Worm (Caenorhabditis elegans): ENCODE results near the gene npr-21.

Gene npr-21

ce11 chrX:17170401-17170800, 12.6 kb upstream of the npr-21 start:
- TF ChIP-seq elt-1 (tag; optimal IDR thresholded peaks at IDR 0.05) (no peak), aly-2 (tag; optimal IDR thresholded peaks at IDR 0.05) (no peak), nhr-43 (tag; optimal IDR thresholded peaks at IDR 0.05; ENCODE audit: poor library complexity, severe bottlenecking) (no peak), lin-15B (tag; optimal IDR thresholded peaks at IDR 0.05) (no peak), R02D3.7 (tag; optimal IDR thresholded peaks at IDR 0.05) (no peak), pha-4 (tag; optimal IDR thresholded peaks at IDR 0.05) (no peak), nhr-77 (tag; optimal IDR thresholded peaks at IDR 0.05) (no peak), nfya-1 (tag; optimal IDR thresholded peaks at IDR 0.05; ENCODE audit: insufficient read depth) (no peak)

- TF ChIP-seq nhr-43 (tag; optimal IDR thresholded peaks at IDR 0.05; ENCODE audit: poor library complexity, severe bottlenecking) = no peak
- no peak for TF ChIP-seq nhr-237 (tag; optimal IDR thresholded peaks at IDR 0.05)
- no peak for TF ChIP-seq lin-39 (tag; optimal IDR thresholded peaks at IDR 0.05)
- no peak for TF ChIP-seq nhr-12 (tag; optimal IDR thresholded peaks at IDR 0.05)
- no peak for TF ChIP-seq ama-1 (optimal IDR thresholded peaks at IDR 0.05)
- no peak for TF ChIP-seq hmg-11 (tag; optimal IDR thresholded peaks at IDR 0.05)
- no peak for TF ChIP-seq ztf-4 (tag; optimal IDR thresholded peaks at IDR 0.05)
- TF ChIP-seq nhr-23 (tag; optimal IDR thresholded peaks at IDR 0.05) = no peak
- TF ChIP-seq unc-62 (GFP tag; optimal IDR thresholded peaks at IDR 0.05) = no peak
- TF ChIP-seq fkh-2 (tag; optimal IDR thresholded peaks at IDR 0.05) = no peak
- TF ChIP-seq ceh-16 (tag; optimal IDR thresholded peaks at IDR 0.05) = no peak
- no peak for TF ChIP-seq lsy-12 (tag; optimal IDR thresholded peaks at IDR 0.05)
- no peak for TF ChIP-seq ztf-11 (tag; optimal IDR thresholded peaks at IDR 0.05)
- no peak for TF ChIP-seq jun-1 (tag; optimal IDR thresholded peaks at IDR 0.05)
- TF ChIP-seq elt-2 (tag; optimal IDR thresholded peaks at IDR 0.05) = no peak
- TF ChIP-seq nhr-11 (tag; optimal IDR thresholded peaks at IDR 0.05) = no peak
- TF ChIP-seq zag-1 (tag; optimal IDR thresholded peaks at IDR 0.05) = no peak
- TF ChIP-seq pha-4 (tag; optimal IDR thresholded peaks at IDR 0.05) = no peak
- no peak for TF ChIP-seq elt-1 (tag; optimal IDR thresholded peaks at IDR 0.05)
Observed at ce11 chrX:17168086-17168485, 10.3 kb upstream of the npr-21 start.

- no peak for TF ChIP-seq fos-1 (tag; optimal IDR thresholded peaks at IDR 0.05)
- no peak for TF ChIP-seq elt-3 (tag; optimal IDR thresholded peaks at IDR 0.05)
- no peak for TF ChIP-seq R02D3.7 (tag; optimal IDR thresholded peaks at IDR 0.05)
- no peak for TF ChIP-seq jun-1 (tag; optimal IDR thresholded peaks at IDR 0.05)
- TF ChIP-seq sea-2 (GFP tag; optimal IDR thresholded peaks at IDR 0.05) = no peak
- no peak for TF ChIP-seq zag-1 (tag; optimal IDR thresholded peaks at IDR 0.05)
- TF ChIP-seq aly-2 (tag; optimal IDR thresholded peaks at IDR 0.05) = no peak
- TF ChIP-seq nhr-76 (tag; optimal IDR thresholded peaks at IDR 0.05) = no peak
- no peak for TF ChIP-seq eor-1 (tag; optimal IDR thresholded peaks at IDR 0.05)
- no peak for TF ChIP-seq nhr-43 (tag; optimal IDR thresholded peaks at IDR 0.05; ENCODE audit: poor library complexity, severe bottlenecking)
- TF ChIP-seq nhr-28 (tag; optimal IDR thresholded peaks at IDR 0.05) = no peak
- TF ChIP-seq lsy-12 (tag; optimal IDR thresholded peaks at IDR 0.05) = no peak
Observed at ce11 chrX:17157089-17157488, 679 bp downstream of the npr-21 start.

- TF ChIP-seq aly-2 (tag; optimal IDR thresholded peaks at IDR 0.05) (no peak), fos-1 (tag; optimal IDR thresholded peaks at IDR 0.05) (no peak), jun-1 (tag; optimal IDR thresholded peaks at IDR 0.05) (no peak), pqm-1 (tag; optimal IDR thresholded peaks at IDR 0.05) (peak; percentile 58), pha-4 (tag; optimal IDR thresholded peaks at IDR 0.05) (peak; percentile 91), hmg-11 (tag; optimal IDR thresholded peaks at IDR 0.05) (peak; percentile 84), nhr-237 (tag; optimal IDR thresholded peaks at IDR 0.05) (no peak), sea-2 (GFP tag; optimal IDR thresholded peaks at IDR 0.05) (peak; percentile 67), daf-12 (tag; optimal IDR thresholded peaks at IDR 0.05) (no peak), unc-39 (tag; optimal IDR thresholded peaks at IDR 0.05) (no peak), ceh-9 (tag; optimal IDR thresholded peaks at IDR 0.05) (no peak), nhr-11 (tag; optimal IDR thresholded peaks at IDR 0.05) (no peak), nhr-25 (tag; optimal IDR thresholded peaks at IDR 0.05) (peak; percentile 62), tbx-2 (tag; optimal IDR thresholded peaks at IDR 0.05) (peak; percentile 54), skn-1 (tag; optimal IDR thresholded peaks at IDR 0.05) (no peak), fkh-10 (GFP tag; optimal IDR thresholded peaks at IDR 0.05) (no peak), nhr-67 (tag; optimal IDR thresholded peaks at IDR 0.05) (no peak), ZK546.5 (tag; optimal IDR thresholded peaks at IDR 0.05) (no peak), nhr-77 (tag; optimal IDR thresholded peaks at IDR 0.05) (no peak), nhr-12 (tag; optimal IDR thresholded peaks at IDR 0.05) (no peak), nhr-28 (tag; optimal IDR thresholded peaks at IDR 0.05) (no peak), snpc-4 (tag; optimal IDR thresholded peaks at IDR 0.05) (peak; percentile 65), ztf-4 (tag; optimal IDR thresholded peaks at IDR 0.05) (no peak), unc-62 (GFP tag; optimal IDR thresholded peaks at IDR 0.05) (no peak), lin-39 (tag; optimal IDR thresholded peaks at IDR 0.05) (peak; percentile 62), mml-1 (tag; optimal IDR thresholded peaks at IDR 0.05) (no peak), nhr-76 (tag; optimal IDR thresholded peaks at IDR 0.05) (no peak), fkh-2 (tag; optimal IDR thresholded peaks at IDR 0.05) (no peak), elt-2 (tag; optimal IDR thresholded peaks at IDR 0.05) (peak; percentile 50), ceh-82 (tag; optimal IDR thresholded peaks at IDR 0.05) (no peak), R02D3.7 (tag; optimal IDR thresholded peaks at IDR 0.05) (no peak), elt-1 (tag; optimal IDR thresholded peaks at IDR 0.05) (peak; percentile 24), lsy-12 (tag; optimal IDR thresholded peaks at IDR 0.05) (peak; percentile 13), nfya-1 (tag; optimal IDR thresholded peaks at IDR 0.05; ENCODE audit: insufficient read depth) (peak; percentile 84), nhr-23 (tag; optimal IDR thresholded peaks at IDR 0.05) (peak; percentile 52), elt-3 (tag; optimal IDR thresholded peaks at IDR 0.05) (no peak), ama-1 (optimal IDR thresholded peaks at IDR 0.05) (no peak), nhr-43 (tag; optimal IDR thresholded peaks at IDR 0.05; ENCODE audit: poor library complexity, severe bottlenecking) (peak; percentile 48)
Observed at ce11 chrX:17151160-17151711, 6.5 kb downstream of the npr-21 start, which contains the start of gene mdt-1.2. Gene mdt-1.2, plus strand, starts transcription at chrX:17151522.

Data from whole organism, L3 larva.